Worm (Caenorhabditis elegans) whole organism, young adult: ENCODE measurements around the gene Y94H6A.2.

ENCODE experiments used
- B0035.1 ChIP-seq: sonication (generic microtip); optimal IDR thresholded peaks from 2 replicates; lab custom pipeline; 2016; ENCODE audit warnings: missing genetic modification characterization, mild to moderate bottlenecking, missing compliant biosample characterization, missing genotype, missing genetic modification reagents
- C06A6.2 ChIP-seq: fragments of 200-800 bp; sonication (Bioruptor generic); conservative IDR thresholded peaks from 2 replicates; pipeline ENCODE4 v1.3.6; 2022; ENCODE audit warnings: missing genetic modification characterization, missing compliant biosample characterization
- F22D6.2 ChIP-seq: sonication (generic microtip); optimal IDR thresholded peaks from 2 replicates; lab custom pipeline; 2016; ENCODE audit warnings: mild to moderate bottlenecking, missing genetic modification characterization, missing compliant biosample characterization
- F23B12.7 ChIP-seq: sonication (generic microtip); optimal IDR thresholded peaks from 2 replicates; lab custom pipeline; 2017; ENCODE audit warnings: missing genetic modification characterization, mild to moderate bottlenecking, missing compliant biosample characterization, antibody characterized with exemption, moderate library complexity; ENCODE audit not compliant: insufficient read depth
- F33H1.4 ChIP-seq: fragments of 200-800 bp; sonication (Bioruptor generic); IDR thresholded peaks from 2 replicates; pipeline ENCODE4 v1.3.6; 2022; ENCODE audit warnings: missing genetic modification reagents, missing genetic modification characterization, missing compliant biosample characterization
- F37B4.10 ChIP-seq: fragments of 200-800 bp; sonication (Bioruptor generic); IDR thresholded peaks from 2 replicates; pipeline ENCODE4 v1.3.6; 2022; ENCODE audit warnings: missing genetic modification characterization, missing compliant biosample characterization
- F39B2.1 ChIP-seq: fragments of 200-800 bp; sonication (Bioruptor generic); IDR thresholded peaks from 2 replicates; pipeline ENCODE4 v1.3.6; 2022; ENCODE audit warnings: missing genetic modification reagents, missing genetic modification characterization, missing compliant biosample characterization
- F52B5.7 ChIP-seq: sonication (generic microtip); optimal IDR thresholded peaks from 2 replicates; lab custom pipeline; 2016; ENCODE audit warnings: mild to moderate bottlenecking, missing genetic modification characterization, missing compliant biosample characterization
- F57A8.1 ChIP-seq: fragments of 200-800 bp; sonication (Bioruptor generic); optimal IDR thresholded peaks from 2 replicates; lab custom pipeline; 2018; ENCODE audit warnings: mild to moderate bottlenecking, missing genetic modification characterization, moderate library complexity, missing compliant biosample characterization
- F57C9.4 ChIP-seq: sonication (generic microtip); optimal IDR thresholded peaks from 2 replicates; lab custom pipeline; 2017; ENCODE audit warnings: mild to moderate bottlenecking, missing genetic modification characterization, missing compliant biosample characterization
- Y53F4B.3 ChIP-seq: fragments of 200-800 bp; sonication (Bioruptor generic); IDR thresholded peaks from 2 replicates; pipeline ENCODE4 v1.3.6; 2022; ENCODE audit warnings: missing genetic modification reagents, missing genetic modification characterization, missing compliant biosample characterization
- Y67H2A.10 ChIP-seq: fragments of 200-800 bp; sonication (Bioruptor generic); conservative IDR thresholded peaks from 2 replicates; pipeline ENCODE4 v1.3.6; 2022; ENCODE audit warnings: missing genetic modification reagents, missing genetic modification characterization, missing compliant biosample characterization
- Y79H2A.3 ChIP-seq: fragments of 200-800 bp; sonication (Bioruptor generic); conservative IDR thresholded peaks from 2 replicates; pipeline ENCODE4 v1.3.6; 2022; ENCODE audit warnings: missing genetic modification reagents, missing genetic modification characterization, missing compliant biosample characterization
- ZK185.1 ChIP-seq: sonication (generic microtip); optimal IDR thresholded peaks from 2 replicates; lab custom pipeline; 2016; ENCODE audit warnings: mild to moderate bottlenecking, missing genetic modification characterization, missing compliant biosample characterization; ENCODE audit not compliant: poor library complexity, severe bottlenecking
- atf-7 ChIP-seq: sonication (generic microtip); optimal IDR thresholded peaks from 2 replicates; lab custom pipeline; 2017; ENCODE audit warnings: mild to moderate bottlenecking, missing genetic modification characterization, missing compliant biosample characterization
- athp-1 ChIP-seq: sonication (generic microtip); optimal IDR thresholded peaks from 2 replicates; lab custom pipeline; 2017; ENCODE audit warnings: mild to moderate bottlenecking, missing genetic modification characterization, missing compliant biosample characterization
- bed-1 ChIP-seq: fragments of 200-800 bp; sonication (Bioruptor generic); IDR thresholded peaks from 2 replicates; pipeline ENCODE4 v1.3.6; 2022; ENCODE audit warnings: missing genetic modification reagents, missing genetic modification characterization, missing compliant biosample characterization
- bed-2 ChIP-seq: fragments of 200-800 bp; sonication (Bioruptor generic); IDR thresholded peaks from 2 replicates; pipeline ENCODE4 v1.3.6; 2022; ENCODE audit warnings: missing genetic modification reagents, missing genetic modification characterization, missing compliant biosample characterization
- ccch-3 ChIP-seq: fragments of 200-800 bp; sonication (Bioruptor generic); optimal IDR thresholded peaks from 2 replicates; lab custom pipeline; 2018; ENCODE audit warnings: mild to moderate bottlenecking, missing genetic modification characterization, missing compliant biosample characterization
- ceh-100 ChIP-seq: fragments of 200-800 bp; sonication (Bioruptor generic); IDR thresholded peaks from 2 replicates; pipeline ENCODE4 v1.3.6; 2022; ENCODE audit warnings: missing genetic modification reagents, missing genetic modification characterization, missing compliant biosample characterization
- chd-7 ChIP-seq: sonication (generic microtip); optimal IDR thresholded peaks from 2 replicates; lab custom pipeline; 2016; ENCODE audit warnings: mild to moderate bottlenecking, missing genetic modification characterization, moderate library complexity, missing compliant biosample characterization
- egl-44 ChIP-seq: fragments of 200-800 bp; sonication (Bioruptor generic); IDR thresholded peaks from 2 replicates; pipeline ENCODE4 v1.3.6; 2022; ENCODE audit warnings: missing genetic modification reagents, missing genetic modification characterization, missing compliant biosample characterization
- ekl-4 ChIP-seq: fragments of 200-800 bp; sonication (Bioruptor generic); IDR thresholded peaks from 2 replicates; pipeline ENCODE4 v1.3.6; 2022; ENCODE audit warnings: missing genetic modification reagents, missing genetic modification characterization, missing compliant biosample characterization
- fkh-3 ChIP-seq: sonication (generic microtip); optimal IDR thresholded peaks from 2 replicates; lab custom pipeline; 2016; ENCODE audit warnings: mild to moderate bottlenecking, missing genetic modification characterization, missing compliant biosample characterization
- gei-17 ChIP-seq: fragments of 200-800 bp; sonication (Bioruptor generic); optimal IDR thresholded peaks from 2 replicates; lab custom pipeline; 2018; ENCODE audit warnings: mild to moderate bottlenecking, missing genetic modification characterization, missing compliant biosample characterization
- hmg-1.2 ChIP-seq: fragments of 200-800 bp; sonication (Bioruptor generic); IDR thresholded peaks from 2 replicates; pipeline ENCODE4 v1.3.6; 2022; ENCODE audit warnings: missing genetic modification reagents, missing genetic modification characterization, missing compliant biosample characterization
- hmg-20 ChIP-seq: fragments of 200-800 bp; sonication (Bioruptor generic); IDR thresholded peaks from 2 replicates; pipeline ENCODE4 v1.3.6; 2022; ENCODE audit warnings: missing genetic modification reagents, missing genetic modification characterization, missing compliant biosample characterization
- hrde-1 ChIP-seq: sonication (generic microtip); optimal IDR thresholded peaks from 2 replicates; lab custom pipeline; 2016; ENCODE audit warnings: missing genetic modification characterization, mild to moderate bottlenecking, missing compliant biosample characterization, moderate library complexity, missing genotype, missing genetic modification reagents, borderline replicate concordance
- lin-26 ChIP-seq: fragments of 200-800 bp; sonication (Bioruptor generic); IDR thresholded peaks from 2 replicates; pipeline ENCODE4 v1.3.6; 2022; ENCODE audit warnings: missing genetic modification reagents, missing genetic modification characterization, missing compliant biosample characterization
- lin-40 ChIP-seq: sonication (generic microtip); optimal IDR thresholded peaks from 2 replicates; lab custom pipeline; 2016; ENCODE audit warnings: missing genetic modification characterization, mild to moderate bottlenecking, missing compliant biosample characterization, missing genotype, missing genetic modification reagents
- lir-1 ChIP-seq: fragments of 200-800 bp; sonication (Bioruptor generic); conservative IDR thresholded peaks from 2 replicates; pipeline ENCODE4 v1.3.6; 2022; ENCODE audit warnings: missing genetic modification reagents, missing genetic modification characterization, missing compliant biosample characterization
- lsl-1 ChIP-seq: fragments of 200-800 bp; sonication (Bioruptor generic); optimal IDR thresholded peaks from 2 replicates; lab custom pipeline; 2018; ENCODE audit warnings: mild to moderate bottlenecking, missing genetic modification characterization, moderate library complexity, missing compliant biosample characterization
- madf-3 ChIP-seq: fragments of 200-800 bp; sonication (Bioruptor generic); IDR thresholded peaks from 2 replicates; pipeline ENCODE4 v1.3.6; 2022; ENCODE audit warnings: missing genetic modification reagents, missing genetic modification characterization, missing compliant biosample characterization
- mcd-1 ChIP-seq: fragments of 200-800 bp; sonication (Bioruptor generic); IDR thresholded peaks from 2 replicates; pipeline ENCODE4 v1.3.6; 2022; ENCODE audit warnings: missing genetic modification reagents, missing genetic modification characterization, missing compliant biosample characterization
- nhr-120 ChIP-seq: fragments of 200-800 bp; sonication (Bioruptor generic); IDR thresholded peaks from 2 replicates; pipeline ENCODE4 v1.3.6; 2022; ENCODE audit warnings: missing genetic modification characterization, missing compliant biosample characterization
- unc-62 ChIP-seq: fragments of 150-350 bp; optimal IDR thresholded peaks from 2 replicates; lab custom pipeline; 2014; ENCODE audit warnings: missing biosample characterization, missing genetic modification reagents, missing genetic modification characterization
- xnd-1 ChIP-seq: sonication (generic microtip); optimal IDR thresholded peaks from 2 replicates; lab custom pipeline; 2016; ENCODE audit warnings: missing genotype, missing genetic modification reagents, missing genetic modification characterization, missing compliant biosample characterization
- zfh-2 ChIP-seq: fragments of 200-800 bp; sonication (Bioruptor generic); conservative IDR thresholded peaks from 2 replicates; pipeline ENCODE4 v1.3.6; 2022; ENCODE audit warnings: missing genetic modification reagents, missing genetic modification characterization, missing compliant biosample characterization
- ztf-22 ChIP-seq: fragments of 200-800 bp; sonication (Bioruptor generic); optimal IDR thresholded peaks from 2 replicates; lab custom pipeline; 2018; ENCODE audit warnings: mild to moderate bottlenecking, missing genetic modification characterization, moderate library complexity, missing compliant biosample characterization
- ztf-26 ChIP-seq: sonication (generic microtip); optimal IDR thresholded peaks from 2 replicates; lab custom pipeline; 2017; ENCODE audit warnings: missing genetic modification characterization, missing compliant biosample characterization
- ztf-3 ChIP-seq: fragments of 200-800 bp; sonication (Bioruptor generic); optimal IDR thresholded peaks from 2 replicates; lab custom pipeline; 2018; ENCODE audit warnings: mild to moderate bottlenecking, missing genetic modification characterization, missing compliant biosample characterization
- ztf-6 ChIP-seq: fragments of 200-800 bp; sonication (Bioruptor generic); IDR thresholded peaks from 2 replicates; pipeline ENCODE4 v1.3.6; 2022; ENCODE audit warnings: missing genetic modification reagents, missing genetic modification characterization, missing compliant biosample characterization

The Y94H6A.2 gene

ce11 chrIV:2748863-2749451 is 18.9 kb downstream of the Y94H6A.2 start:
- TF ChIP-seq ekl-4 (GFP tag; lab: Robert Waterston, UW) (no peak), athp-1 (tag; lab: Kevin White, UChicago) (no peak), Y67H2A.10 (GFP tag; lab: Robert Waterston, UW) (no peak), hmg-20 (no peak), F23B12.7 (tag; lab: Kevin White, UChicago) (no peak), ccch-3 (no peak), mcd-1 (GFP tag; lab: Robert Waterston, UW) (no peak), nhr-120 (GFP tag; lab: Robert Waterston, UW) (no peak), lsl-1 (GFP tag; lab: Kevin White, UChicago) (no peak), zfh-2 (GFP tag; lab: Robert Waterston, UW) (no peak), ZK185.1 (tag; lab: Kevin White, UChicago) (no peak), hmg-1.2 (GFP tag; lab: Robert Waterston, UW) (no peak), lin-40 (no peak), egl-44 (no peak), F22D6.2 (tag; lab: Kevin White, UChicago) (no peak), bed-2 (GFP tag; lab: Robert Waterston, UW) (no peak)

DNA sequence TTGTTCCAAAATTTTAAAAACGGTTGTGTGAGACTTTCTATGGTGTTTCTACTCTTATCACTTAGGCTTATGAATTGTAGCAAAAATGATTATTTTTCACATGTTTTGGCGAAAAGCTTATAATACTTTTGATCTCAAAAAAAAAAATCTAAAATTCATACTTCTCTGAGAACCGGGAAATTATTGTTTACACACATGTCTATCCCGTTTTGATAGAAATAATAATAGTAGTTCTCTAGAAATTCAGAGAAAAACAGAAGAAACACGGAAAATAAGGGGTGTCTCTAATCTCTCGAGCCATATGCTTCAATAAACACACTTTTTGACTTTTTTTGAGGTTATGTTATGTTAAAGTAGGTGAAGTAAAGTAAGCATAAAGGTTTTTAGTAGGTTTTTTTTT is 20.5 kb downstream of the Y94H6A.2 start:
- no peak for TF ChIP-seq xnd-1
- TF ChIP-seq Y53F4B.3 (GFP tag; lab: Robert Waterston, UW): no peak
- TF ChIP-seq madf-3 (GFP tag; lab: Robert Waterston, UW): no peak
- TF ChIP-seq ccch-3: no peak
- TF ChIP-seq ztf-22: no peak
- no peak for TF ChIP-seq F57A8.1 (GFP tag; lab: Kevin White, UChicago)
- TF ChIP-seq lir-1 (GFP tag; lab: Robert Waterston, UW): no peak
- no peak for TF ChIP-seq F39B2.1 (GFP tag; lab: Robert Waterston, UW)
- no peak for TF ChIP-seq unc-62 (GFP tag; lab: Kevin White, UChicago)
- TF ChIP-seq C06A6.2 (GFP tag; lab: Robert Waterston, UW): no peak
- TF ChIP-seq bed-1 (GFP tag; lab: Robert Waterston, UW): no peak
- no peak for TF ChIP-seq ztf-6 (GFP tag; lab: Robert Waterston, UW)
- TF ChIP-seq ZK185.1 (tag; lab: Kevin White, UChicago): no peak
- no peak for TF ChIP-seq F33H1.4
- TF ChIP-seq F23B12.7 (tag; lab: Kevin White, UChicago): no peak
- no peak for TF ChIP-seq ztf-26 (tag; lab: Kevin White, UChicago)

ce11 chrIV:2751568-2751967 is 21.5 kb downstream of the Y94H6A.2 start, which contains the start of gene Y54G2A.41:
TSS of gene Y54G2A.41 (plus strand) at chrIV:2751868.
- TF ChIP-seq hrde-1 (tag; lab: Kevin White, UChicago): no peak
- no peak for TF ChIP-seq F57C9.4 (tag; lab: Kevin White, UChicago)
- no peak for TF ChIP-seq chd-7
- no peak for TF ChIP-seq F52B5.7 (tag; lab: Kevin White, UChicago)

ce11 chrIV:2753541-2753940 is 23.4 kb downstream of the Y94H6A.2 start:
- TF ChIP-seq ztf-26 (tag; lab: Kevin White, UChicago) (no peak), B0035.1 (tag; lab: Kevin White, UChicago) (no peak), ztf-3 (GFP tag; lab: Kevin White, UChicago) (no peak), lin-26 (GFP tag; lab: Robert Waterston, UW) (no peak), gei-17 (no peak), F23B12.7 (tag; lab: Kevin White, UChicago) (no peak), F37B4.10 (GFP tag; lab: Robert Waterston, UW) (no peak), ZK185.1 (tag; lab: Kevin White, UChicago) (no peak), fkh-3 (tag; lab: Kevin White, UChicago) (no peak), atf-7 (tag; lab: Kevin White, UChicago) (no peak), Y79H2A.3 (GFP tag; lab: Robert Waterston, UW) (no peak), ceh-100 (GFP tag; lab: Robert Waterston, UW) (no peak)
